Worm (Caenorhabditis elegans) whole organism, mixed stage, embryonic: ENCODE measurements around the gene Y17G9A.4.

Source experiments
- blmp-1 ChIP-seq: fragments of 150-350 bp; optimal IDR thresholded peaks from 2 replicates; lab custom pipeline; 2014; ENCODE audit warnings: missing biosample characterization, missing genetic modification characterization
- elt-1 ChIP-seq: sonication (generic microtip); optimal IDR thresholded peaks from 2 replicates; lab custom pipeline; 2017; ENCODE audit warnings: missing genetic modification characterization, mild to moderate bottlenecking, missing compliant biosample characterization, antibody characterized with exemption, moderate library complexity, borderline replicate concordance; ENCODE audit not compliant: insufficient read depth
- hlh-1 ChIP-seq: fragments of 150-350 bp; optimal IDR thresholded peaks from 2 replicates; lab custom pipeline; 2014; ENCODE audit warnings: missing biosample characterization, missing genetic modification reagents, missing genetic modification characterization
- nhr-28 ChIP-seq: fragments of 150-350 bp; optimal IDR thresholded peaks from 2 replicates; lab custom pipeline; 2014; ENCODE audit warnings: missing biosample characterization, missing genetic modification characterization
- nhr-76 ChIP-seq: sonication (generic microtip); optimal IDR thresholded peaks from 2 replicates; lab custom pipeline; 2017; ENCODE audit warnings: missing biosample characterization, missing genetic modification characterization
- sptf-1 ChIP-seq: sonication (generic microtip); optimal IDR thresholded peaks from 2 replicates; lab custom pipeline; 2017; ENCODE audit warnings: mild to moderate bottlenecking, missing genetic modification characterization, moderate library complexity, missing compliant biosample characterization
- unc-62 ChIP-seq: fragments of 150-350 bp; optimal IDR thresholded peaks from 2 replicates; lab custom pipeline; 2014; ENCODE audit warnings: missing biosample characterization, missing genetic modification reagents, missing genetic modification characterization

- TF ChIP-seq sptf-1 (tag; lab: Kevin White, UChicago) (no peak), blmp-1 (tag; lab: Kevin White, UChicago) (no peak), elt-1 (tag; lab: Kevin White, UChicago) (no peak), unc-62 (no peak), hlh-1 (tag; lab: Kevin White, UChicago) (no peak), nhr-28 (tag; lab: Kevin White, UChicago) (no peak), nhr-76 (tag; lab: Kevin White, UChicago) (no peak)
Measured at ce11 chrIV:4870546-4870945, 9.2 kb upstream of the Y17G9A.4 start, which contains the start of gene str-175.
